Worm (Caenorhabditis elegans): Measurements from ENCODE around the gene ccch-5.

Gene ccch-5

DNA sequence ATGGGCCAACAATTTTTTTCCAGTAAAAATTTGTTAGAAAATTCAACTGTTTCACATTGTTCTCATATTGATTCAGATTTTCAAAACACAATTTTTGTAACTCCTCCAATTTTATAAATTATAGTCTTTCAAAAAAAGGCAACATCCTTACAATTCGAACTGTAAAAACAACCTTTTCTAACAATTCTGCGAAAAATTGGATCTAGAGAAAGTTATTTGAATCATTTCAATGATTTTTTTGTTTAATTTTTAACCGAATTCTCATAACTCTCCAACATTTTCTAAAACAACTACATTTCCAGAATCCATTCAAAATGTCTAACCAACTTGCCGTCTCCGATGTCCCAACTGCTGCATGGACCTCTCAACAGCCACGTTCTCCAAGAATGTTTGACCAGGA is at the start of gene ccch-5:
ccch-5 (plus strand) TSS at position 301 of the 400 bp plus-strand sequence.
- TF ChIP-seq lsy-2 (tag; optimal IDR thresholded peaks at IDR 0.05) (no peak), ceh-62 (tag; optimal IDR thresholded peaks at IDR 0.05) (no peak), mep-1 (tag; optimal IDR thresholded peaks at IDR 0.05) (no peak), lir-3 (tag; optimal IDR thresholded peaks at IDR 0.05) (no peak), gei-8 (GFP tag; optimal IDR thresholded peaks at IDR 0.05) (no peak), spr-3 (GFP tag; optimal IDR thresholded peaks at IDR 0.05) (no peak), zfp-2 (tag; optimal IDR thresholded peaks at IDR 0.05) (no peak), unc-39 (tag; optimal IDR thresholded peaks at IDR 0.05) (no peak), php-3 (GFP tag; IDR thresholded peaks at IDR 0.05) (no peak), ceh-82 (tag; optimal IDR thresholded peaks at IDR 0.05) (no peak), nhr-77 (tag; optimal IDR thresholded peaks at IDR 0.05) (no peak), F26F4.8 (GFP tag; conservative IDR thresholded peaks at IDR 0.05) (no peak), tra-1 (GFP tag; IDR thresholded peaks at IDR 0.05) (no peak), egl-43 (GFP tag; IDR thresholded peaks at IDR 0.05) (no peak), saeg-2 (GFP tag; IDR thresholded peaks at IDR 0.05) (no peak), mdt-29 (GFP tag; IDR thresholded peaks at IDR 0.05) (no peak), F44E2.7 (GFP tag; IDR thresholded peaks at IDR 0.05) (no peak), F10B5.3 (tag; optimal IDR thresholded peaks at IDR 0.05) (no peak), skn-1 (tag; optimal IDR thresholded peaks at IDR 0.05) (no peak)

DNA sequence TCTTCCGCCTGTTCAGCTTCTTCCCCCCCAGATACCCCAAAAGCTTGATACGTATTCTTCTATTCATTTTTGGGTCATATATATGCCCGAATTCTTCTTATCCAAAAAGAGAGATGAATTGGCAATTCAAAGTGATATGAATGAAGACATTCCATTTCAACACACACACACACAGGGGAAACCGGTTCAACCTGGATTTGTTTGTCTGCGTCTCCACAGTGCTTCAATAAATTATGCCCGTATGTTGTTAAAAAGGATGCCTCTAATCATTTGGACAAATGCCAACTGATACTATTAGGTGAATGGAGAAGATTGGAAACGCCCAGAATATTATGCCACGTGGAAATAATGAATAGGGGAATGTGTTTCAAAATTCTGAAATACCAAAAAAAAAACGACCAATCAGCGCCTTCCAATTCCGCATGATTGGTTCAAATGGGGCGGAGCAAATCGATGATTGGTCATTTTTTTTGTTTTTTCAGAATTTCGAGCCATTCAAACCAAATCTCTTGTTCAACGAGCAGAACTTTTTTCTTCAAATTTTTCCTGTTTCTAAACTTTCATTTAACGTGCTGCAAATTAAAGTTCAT is 49.5 kb upstream of the ccch-5 start:
- peak; percentile 24 for TF ChIP-seq nhr-48 (tag; optimal IDR thresholded peaks at IDR 0.05)
- TF ChIP-seq nhr-28 (tag; optimal IDR thresholded peaks at IDR 0.05) = peak; percentile 70
- no peak for TF ChIP-seq vab-7 (GFP tag; IDR thresholded peaks at IDR 0.05)
- no peak for TF ChIP-seq F10B5.3 (tag; optimal IDR thresholded peaks at IDR 0.05)
- TF ChIP-seq Y5F2A.4 (GFP tag; optimal IDR thresholded peaks at IDR 0.05) = no peak
- TF ChIP-seq zfp-3 (GFP tag; conservative IDR thresholded peaks at IDR 0.05) = no peak
- TF ChIP-seq rbr-2 (tag; optimal IDR thresholded peaks at IDR 0.05) = no peak
- TF ChIP-seq zfp-2 (tag; optimal IDR thresholded peaks at IDR 0.05) = no peak
- TF ChIP-seq hlh-30 (tag; optimal IDR thresholded peaks at IDR 0.05; ENCODE audit: insufficient read depth) = peak; percentile 9
- no peak for TF ChIP-seq lin-13 (GFP tag; optimal IDR thresholded peaks at IDR 0.05)
- TF ChIP-seq unc-62 (GFP tag; optimal IDR thresholded peaks at IDR 0.05 in 1 of 2) = peak in 1 of 2 experiments; percentile 44
- TF ChIP-seq unc-62 (tag; optimal IDR thresholded peaks at IDR 0.05) = no peak
- TF ChIP-seq aha-1 (tag) = peak; percentile 95
- TF ChIP-seq duxl-1 (tag; optimal IDR thresholded peaks at IDR 0.05; ENCODE audit: poor library complexity) = no peak
- no peak for TF ChIP-seq Y75B8A.6 (GFP tag; IDR thresholded peaks at IDR 0.05)
- no peak for TF ChIP-seq nhr-42 (GFP tag; IDR thresholded peaks at IDR 0.05)
- TF ChIP-seq F49E8.2 (tag; optimal IDR thresholded peaks at IDR 0.05; ENCODE audit: borderline replicate concordance) = no peak
- TF ChIP-seq spr-1 (tag; optimal IDR thresholded peaks at IDR 0.05) = no peak
- no peak for TF ChIP-seq dmd-8 (GFP tag; IDR thresholded peaks at IDR 0.05)
- TF ChIP-seq mxl-3 (GFP tag; optimal IDR thresholded peaks at IDR 0.05) = peak; percentile 22
- peak in 1 of 2 experiments; percentile 55 for TF ChIP-seq mdl-1 (tag; optimal IDR thresholded peaks at IDR 0.05)

DNA sequence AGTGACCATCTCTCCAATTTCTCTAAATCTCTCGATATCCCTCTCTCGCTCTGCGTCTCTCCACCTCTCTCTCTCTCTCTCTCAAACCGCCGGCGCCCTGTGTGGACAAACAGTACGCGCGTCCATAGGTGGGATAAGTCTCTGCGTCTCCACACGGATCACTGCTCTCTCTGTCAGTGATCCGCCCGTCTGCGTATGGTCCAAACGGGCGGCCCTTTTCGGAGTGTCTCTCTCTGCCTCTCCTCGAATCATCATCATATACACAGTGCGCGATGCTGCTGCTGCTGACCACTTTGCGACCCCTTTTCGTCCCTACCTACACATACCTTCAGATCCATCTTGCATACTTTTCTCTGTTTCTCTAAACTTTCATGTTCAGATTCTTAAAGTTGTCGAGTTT is 47.1 kb upstream of the ccch-5 start:
- TF ChIP-seq spr-1 (tag; optimal IDR thresholded peaks at IDR 0.05) = peak; percentile 52
- peak; percentile 31 for TF ChIP-seq mep-1 (tag; optimal IDR thresholded peaks at IDR 0.05)
- peak in 1 of 2 experiments; percentile 34 for TF ChIP-seq lsy-2 (tag; optimal IDR thresholded peaks at IDR 0.05)
- peak; percentile 78 for TF ChIP-seq hlh-11 (tag; optimal IDR thresholded peaks at IDR 0.05)
- 0 out of 2 replicates have a peak, but pooled peaks have one; percentile 41 for TF ChIP-seq mxl-2 (GFP tag; conservative IDR thresholded peaks at IDR 0.05)
- peak; percentile 65 for TF ChIP-seq nhr-25 (tag; optimal IDR thresholded peaks at IDR 0.05; ENCODE audit: borderline replicate concordance, insufficient read depth)
- peak in 1 of 2 experiments; percentile 2 for TF ChIP-seq unc-62 (GFP tag; optimal IDR thresholded peaks at IDR 0.05 in 1 of 2)
- no peak for TF ChIP-seq unc-62 (tag; optimal IDR thresholded peaks at IDR 0.05)
- no peak for TF ChIP-seq nhr-42 (GFP tag; IDR thresholded peaks at IDR 0.05)
- peak; percentile 79 for TF ChIP-seq set-16 (GFP tag; IDR thresholded peaks at IDR 0.05)
- no peak for TF ChIP-seq cey-2 (tag; optimal IDR thresholded peaks at IDR 0.05; ENCODE audit: borderline replicate concordance, insufficient read depth)
- TF ChIP-seq nhr-28 (tag; optimal IDR thresholded peaks at IDR 0.05) = peak; percentile 72
- TF ChIP-seq gei-8 (GFP tag; optimal IDR thresholded peaks at IDR 0.05) = no peak
- TF ChIP-seq nhr-48 (tag; optimal IDR thresholded peaks at IDR 0.05) = peak; percentile 27
- TF ChIP-seq nhr-237 (tag; optimal IDR thresholded peaks at IDR 0.05) = no peak
- 0 out of 2 replicates have a peak, but pooled peaks have one; percentile 26 for TF ChIP-seq Y48G9A.11 (GFP tag; IDR thresholded peaks at IDR 0.05)
- TF ChIP-seq pha-4 (GFP tag; IDR thresholded peaks at IDR 0.05) = peak; percentile 34; the same call in 1 of the 2 replicates
- no peak for TF ChIP-seq pha-4 (tag; optimal IDR thresholded peaks at IDR 0.05)
- TF ChIP-seq hlh-30 (tag; optimal IDR thresholded peaks at IDR 0.05; ENCODE audit: insufficient read depth) = peak; percentile 10
- TF ChIP-seq tra-1 (GFP tag; IDR thresholded peaks at IDR 0.05) = no peak
- peak; percentile 87 for TF ChIP-seq mxl-3 (GFP tag; optimal IDR thresholded peaks at IDR 0.05)
